Fruit fly (Drosophila melanogaster): Measurements from ENCODE around the gene vers.
A peak's percentile ranks its signal among the peaks of the same experiment; 100 is the strongest.

DNA sequence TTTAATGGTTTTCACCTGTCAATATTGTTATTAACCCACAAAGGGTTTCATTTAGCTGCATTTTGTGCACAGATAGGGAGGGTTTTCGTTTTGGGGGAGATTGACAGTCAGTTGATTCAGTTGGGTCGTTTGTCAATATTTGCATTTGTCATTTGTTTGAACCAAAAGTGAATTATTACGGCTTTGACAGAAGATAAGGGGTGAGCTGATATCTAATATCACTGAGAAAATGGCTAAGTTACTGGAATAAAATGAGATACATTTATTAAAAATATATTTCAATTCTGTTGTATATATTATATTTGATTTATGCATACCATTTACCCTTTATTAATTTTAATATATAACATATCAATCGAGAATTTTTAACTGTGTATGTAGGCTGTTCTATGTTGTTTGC, 32.0 kb upstream of the vers start:
- no peak for TF ChIP-seq tj (GFP tag; optimal IDR thresholded peaks at IDR 0.05)
- TF ChIP-seq CG12768 (GFP tag; optimal IDR thresholded peaks at IDR 0.05), result no peak
- peak; percentile 12 for TF ChIP-seq cic (GFP tag; optimal IDR thresholded peaks at IDR 0.05)
- TF ChIP-seq CG5204 (GFP tag; optimal IDR thresholded peaks at IDR 0.05), result no peak
- TF ChIP-seq bab1 (GFP tag; optimal IDR thresholded peaks at IDR 0.05), result no peak
- no peak for TF ChIP-seq kay (GFP tag; ENCODE audit: borderline replicate concordance)
- TF ChIP-seq toe (GFP tag; optimal IDR thresholded peaks at IDR 0.05), result no peak

Measured in whole organism, adult.